Fruit fly (Drosophila melanogaster): ENCODE measurements around the gene dlt.

- TF ChIP-seq pan (optimal IDR thresholded peaks at IDR 0.05) = no peak
- TF ChIP-seq psq (optimal IDR thresholded peaks at IDR 0.05) = no peak
- no peak for TF ChIP-seq Dll (optimal IDR thresholded peaks at IDR 0.05)
- TF ChIP-seq usp (GFP tag; optimal IDR thresholded peaks at IDR 0.05) = no peak
- no peak for TF ChIP-seq EcR (GFP tag; optimal IDR thresholded peaks at IDR 0.05)
Measured at dm6 chr3L:1777249-1777648, 17.9 kb downstream of the dlt start, which contains the start of the genes CG2021 and mRpL46.
